Fruit fly (Drosophila melanogaster) S2 (cell line): Measurements from ENCODE around the gene obst-H.

Source experiments
- CG8478 ChIP-seq: fragments of >200 bp; optimal IDR thresholded peaks from 2 replicates; lab custom pipeline; 2018
- CTCF ChIP-seq, 2 experiments: fragments of >200 bp; optimal IDR thresholded peaks; 2 replicates each; lab custom pipeline; 2018

obst-H gene

DNA sequence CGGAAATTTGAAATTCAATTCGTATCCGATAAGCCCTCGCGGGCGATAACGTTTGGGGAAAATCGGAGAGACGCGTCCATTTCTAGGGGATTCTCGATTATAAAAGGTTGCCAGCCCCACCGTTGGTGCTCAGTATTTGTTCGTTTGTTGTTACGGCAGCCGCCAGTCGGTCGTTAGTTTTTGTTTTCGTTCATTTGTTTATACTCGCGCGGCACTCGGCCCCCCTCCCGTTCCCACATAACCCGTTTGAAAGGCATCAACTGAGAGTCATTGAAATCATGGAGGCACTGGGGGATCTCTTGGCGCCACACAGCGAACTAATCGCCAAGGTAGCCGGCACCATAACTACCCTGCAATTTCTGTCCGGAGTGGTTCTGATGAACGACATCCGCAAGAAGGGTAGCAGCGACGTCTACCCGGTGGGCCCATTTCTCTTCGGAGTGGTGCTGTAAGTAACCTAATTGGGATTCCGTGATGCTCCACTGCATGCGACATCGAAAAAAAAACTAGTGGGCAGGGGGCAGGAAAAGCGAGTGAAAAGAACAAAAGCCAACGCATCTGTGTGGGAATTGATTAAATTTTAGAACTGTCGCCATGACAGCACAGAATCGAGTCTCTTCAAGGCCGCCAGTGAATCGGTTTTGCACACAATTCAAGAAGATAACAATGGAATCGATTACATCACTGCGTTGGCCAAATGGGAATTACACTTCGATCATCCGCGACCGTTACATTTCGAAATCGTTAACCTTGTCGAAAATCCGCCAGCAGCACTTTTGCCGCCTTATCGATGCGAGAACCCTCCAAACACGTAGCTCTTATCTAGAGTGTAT lies 28.0 kb downstream of the obst-H start, which contains the start of gene CG7272:
TSS of gene CG7272 (plus strand) at position 126 of the 833 bp plus-strand sequence.
- TF ChIP-seq CG8478 (lab: Kevin White, UChicago) = no peak
- no peak for TF ChIP-seq CTCF (optimal IDR thresholded peaks at IDR 0.05; lab: Kevin White, UChicago)

DNA sequence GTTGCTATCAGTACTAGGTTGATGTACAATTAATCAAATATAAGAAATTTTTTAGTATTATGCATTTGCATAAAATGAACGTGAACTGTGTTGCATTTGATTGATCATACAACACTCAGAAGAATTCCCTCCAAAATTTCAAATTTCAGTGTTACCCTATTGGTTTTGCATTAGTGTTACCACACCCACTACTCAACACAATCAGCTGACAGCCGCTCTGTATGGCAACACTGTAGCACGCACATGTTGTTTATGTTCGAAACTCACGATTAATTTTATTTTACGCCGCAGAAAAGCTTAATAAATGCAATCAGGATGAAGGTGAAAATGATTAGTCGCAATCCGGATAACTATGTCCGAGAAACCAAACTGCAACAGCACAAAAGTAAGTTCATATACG lies 30.3 kb downstream of the obst-H start, which contains the start of gene CG7275:
TSS of gene CG7275 (plus strand) at position 215 of the 400 bp plus-strand sequence.
- TF ChIP-seq CTCF (optimal IDR thresholded peaks at IDR 0.05; lab: Kevin White, UChicago) (no peak), CG8478 (lab: Kevin White, UChicago) (no peak)

DNA sequence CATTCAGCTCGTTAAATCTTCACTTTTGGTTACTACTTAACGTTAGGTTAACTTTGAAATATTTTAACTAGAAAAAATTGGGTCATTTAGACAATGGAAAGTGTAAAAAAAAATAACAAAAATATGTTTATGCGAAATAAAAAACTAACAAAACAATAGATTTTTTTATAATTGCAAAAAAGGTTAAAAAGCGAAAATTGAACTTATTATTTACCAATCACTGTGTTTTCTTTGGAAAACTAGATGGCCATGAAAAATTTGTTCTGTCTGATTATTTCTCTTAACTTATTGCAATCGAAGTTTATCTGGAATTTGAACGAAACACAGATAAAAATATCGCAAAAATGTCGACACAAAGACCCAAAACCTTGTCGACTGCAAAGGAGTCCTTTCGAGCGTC lies 31.1 kb downstream of the obst-H start, which contains the start of gene CG7276:
TSS of gene CG7276 (plus strand) at position 301 of the 400 bp plus-strand sequence.
- TF ChIP-seq CG8478 (lab: Kevin White, UChicago) = no peak
- TF ChIP-seq CTCF (optimal IDR thresholded peaks at IDR 0.05; lab: Kevin White, UChicago) = no peak

DNA sequence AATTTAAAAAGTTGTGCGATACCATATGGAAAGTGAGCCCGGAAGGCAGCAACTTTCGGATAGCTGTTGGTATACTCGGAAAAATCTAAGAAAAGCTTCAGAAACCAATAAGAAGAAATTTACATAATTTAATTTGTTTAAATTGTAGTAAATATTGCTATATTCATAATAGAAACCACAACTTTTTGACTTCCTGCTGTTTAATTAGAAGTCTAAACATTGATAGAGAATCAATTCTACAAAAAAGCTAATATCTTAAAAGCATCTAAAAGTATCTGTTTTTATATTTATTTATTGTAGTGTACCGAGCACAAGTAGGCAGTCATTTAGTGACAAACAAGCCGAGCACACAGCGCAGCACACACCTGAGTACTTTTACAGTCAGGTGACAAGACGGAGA lies 32.8 kb downstream of the obst-H start, which contains the start of gene CG13455:
TSS of gene CG13455 (plus strand) at position 301 of the 400 bp plus-strand sequence.
- TF ChIP-seq CG8478 (lab: Kevin White, UChicago) = no peak
- TF ChIP-seq CTCF (optimal IDR thresholded peaks at IDR 0.05; lab: Kevin White, UChicago) = no peak

DNA sequence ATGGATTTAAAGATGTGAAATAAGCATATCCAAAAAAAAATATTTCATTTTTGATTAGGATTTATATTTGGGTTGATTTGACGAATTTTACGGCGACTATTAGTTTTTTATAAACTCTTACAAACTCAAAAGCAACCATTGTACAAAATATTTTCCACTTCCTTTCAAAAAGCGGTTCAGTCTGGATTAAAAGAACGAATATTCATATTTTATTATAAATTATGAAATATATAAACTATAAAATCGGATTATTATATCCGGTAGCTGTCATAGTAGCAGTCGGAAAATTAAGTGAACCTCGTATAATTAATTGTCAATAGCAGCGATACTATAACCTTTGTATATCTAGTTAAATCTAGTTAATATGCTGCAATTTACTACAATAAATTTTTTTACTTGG lies 33.6 kb downstream of the obst-H start, which contains the start of gene CG12355:
TSS of gene CG12355 (minus strand) at position 101 of the 400 bp plus-strand sequence.
- no peak for TF ChIP-seq CG8478 (lab: Kevin White, UChicago)
- TF ChIP-seq CTCF (optimal IDR thresholded peaks at IDR 0.05; lab: Kevin White, UChicago) = no peak

DNA sequence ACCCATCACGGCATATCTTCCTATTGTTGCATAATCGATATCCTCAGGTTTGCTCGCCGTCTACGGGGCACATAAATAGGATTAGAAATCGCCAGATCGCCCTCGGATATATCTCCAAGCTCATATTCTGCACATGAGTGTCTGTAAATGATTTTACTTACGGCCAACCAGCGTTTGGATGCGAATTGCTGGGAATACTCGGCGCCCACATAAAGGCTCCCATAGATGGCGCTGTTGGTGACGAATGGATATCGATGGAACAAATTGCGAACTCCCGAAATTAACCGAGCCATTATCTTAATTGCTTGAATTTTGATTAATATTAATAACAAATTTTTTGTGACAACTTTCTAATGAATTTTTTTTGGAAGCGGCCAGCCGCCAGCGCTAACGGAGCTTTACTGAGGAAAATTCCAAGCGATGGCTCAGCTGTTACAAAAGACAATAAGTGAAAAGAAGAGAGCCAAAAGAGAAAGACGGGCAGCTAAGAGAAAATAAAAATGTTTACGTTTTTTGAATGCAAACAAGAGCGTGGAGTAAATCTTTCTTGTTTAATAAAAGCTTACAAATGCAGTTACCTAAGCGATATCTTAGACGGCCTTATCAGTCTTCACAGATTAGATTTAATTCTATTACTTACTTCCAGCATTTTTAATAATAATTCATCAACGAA lies 34.3 kb downstream of the obst-H start:
- no peak for TF ChIP-seq CG8478 (lab: Kevin White, UChicago)
- peak; percentile 54 to 68 for TF ChIP-seq CTCF (optimal IDR thresholded peaks at IDR 0.05; lab: Kevin White, UChicago)

DNA sequence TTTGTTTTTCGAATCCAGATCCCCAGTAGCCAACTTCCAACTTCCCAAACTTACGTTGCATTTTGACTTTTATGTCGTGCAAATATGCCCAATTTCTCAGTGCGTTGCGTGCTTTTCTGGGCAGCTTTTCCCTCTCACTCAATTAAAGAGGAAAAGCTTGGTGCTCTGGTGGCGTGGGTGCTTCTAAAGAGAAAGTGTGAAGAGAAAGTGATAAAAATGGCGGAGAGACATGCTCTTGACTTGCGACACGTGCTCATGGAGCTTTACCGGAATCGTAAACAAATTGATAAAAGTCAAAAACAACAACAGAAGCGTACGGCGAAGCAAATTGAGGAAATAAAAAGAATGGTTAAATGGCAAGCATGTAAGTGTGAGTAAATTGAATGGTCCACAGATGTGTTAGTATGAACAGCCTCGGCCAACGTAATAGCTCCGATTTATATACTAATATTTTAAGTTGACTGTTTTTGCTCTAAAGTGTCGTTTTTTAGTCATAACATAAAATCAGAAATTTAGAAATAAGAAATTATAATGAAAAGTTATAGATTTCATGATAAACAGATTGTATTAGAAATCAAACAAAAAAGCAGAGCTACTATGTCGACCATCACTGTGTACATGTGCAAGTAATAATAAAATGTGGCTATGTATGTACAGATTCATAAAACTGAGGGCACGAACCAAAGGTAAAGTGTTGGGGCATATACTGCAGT lies 35.0 kb downstream of the obst-H start:
- TF ChIP-seq CTCF (optimal IDR thresholded peaks at IDR 0.05; lab: Kevin White, UChicago) (no peak), CG8478 (lab: Kevin White, UChicago) (no peak)

DNA sequence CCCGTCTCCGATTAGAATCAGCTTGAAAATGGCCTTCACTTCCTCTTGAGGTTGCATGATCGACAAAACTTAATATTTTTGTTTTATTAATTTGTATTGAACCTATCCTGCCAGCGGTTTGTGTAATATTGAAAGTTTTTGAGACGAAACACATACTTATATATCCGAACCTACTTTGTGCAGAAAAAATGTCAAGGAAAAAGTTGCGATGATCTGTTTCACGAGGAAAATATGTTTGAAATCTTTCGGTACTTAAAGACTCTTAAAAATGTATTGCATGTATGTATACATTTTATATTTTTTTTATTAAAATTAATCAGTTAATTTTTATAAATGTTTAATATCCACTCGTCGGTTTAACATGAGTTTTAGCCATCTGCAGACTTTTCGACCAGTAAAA lies 43.7 kb downstream of the obst-H start, which contains the start of gene Ran-like:
TSS of gene Ran-like (minus strand) at position 101 of the 400 bp plus-strand sequence.
- TF ChIP-seq CG8478 (lab: Kevin White, UChicago) (no peak), CTCF (optimal IDR thresholded peaks at IDR 0.05; lab: Kevin White, UChicago) (no peak)
